Worm (Caenorhabditis elegans): ENCODE data around the gene W06B4.2.
A peak's percentile ranks its signal among the peaks of the same experiment; 100 is the strongest.

The W06B4.2 gene

ce11 chrII:4517254-4517653 is 49.3 kb downstream of the W06B4.2 start:
- TF ChIP-seq nhr-80 (tag; optimal IDR thresholded peaks at IDR 0.05) (no peak), K12H6.12 (tag; optimal IDR thresholded peaks at IDR 0.05) (no peak), F57A8.1 (GFP tag; optimal IDR thresholded peaks at IDR 0.05) (no peak), unc-62 (GFP tag; optimal IDR thresholded peaks at IDR 0.05) (no peak), Y53G8AR.9 (GFP tag; conservative IDR thresholded peaks at IDR 0.05) (no peak), attf-6 (GFP tag; IDR thresholded peaks at IDR 0.05) (no peak), K11D2.4 (GFP tag; IDR thresholded peaks at IDR 0.05) (no peak), ztf-22 (GFP tag; optimal IDR thresholded peaks at IDR 0.05) (no peak), chd-7 (tag; optimal IDR thresholded peaks at IDR 0.05) (no peak), unc-130 (GFP tag; optimal IDR thresholded peaks at IDR 0.05) (no peak), ama-1 (optimal IDR thresholded peaks at IDR 0.05) (no peak), ama-1 (GFP tag; optimal IDR thresholded peaks at IDR 0.05) (no peak), tbp1 (GFP tag; optimal IDR thresholded peaks at IDR 0.05) (no peak), hsf-1 (GFP tag; IDR thresholded peaks at IDR 0.05) (no peak), Y79H2A.3 (GFP tag; conservative IDR thresholded peaks at IDR 0.05) (no peak), F33H1.4 (GFP tag; IDR thresholded peaks at IDR 0.05) (no peak), dpff-1 (tag; optimal IDR thresholded peaks at IDR 0.05) (no peak), sptf-2 (GFP tag; optimal IDR thresholded peaks at IDR 0.05) (no peak), bed-1 (GFP tag; IDR thresholded peaks at IDR 0.05) (no peak)

ce11 chrII:4518300-4518907 is 50.4 kb downstream of the W06B4.2 start, which contains the start of gene hlh-1:
Gene hlh-1, plus strand, starts transcription at chrII:4518574.
- TF ChIP-seq ekl-4 (GFP tag; IDR thresholded peaks at IDR 0.05): no peak
- peak; percentile 3 for TF ChIP-seq K12H6.12 (tag; optimal IDR thresholded peaks at IDR 0.05)

- TF ChIP-seq gei-17 (GFP tag; optimal IDR thresholded peaks at IDR 0.05) (no peak), zfh-2 (GFP tag; conservative IDR thresholded peaks at IDR 0.05) (0 out of 2 replicates have a peak, but pooled peaks have one; percentile 4)
Observed at ce11 chrII:4519976-4520594, 52.1 kb downstream of the W06B4.2 start.

Data from whole organism, young adult.